Fruit fly (Drosophila melanogaster) whole organism, embryonic: Measurements from ENCODE around the gene Elp4.
A peak's percentile ranks its signal among the peaks of the same experiment; 100 is the strongest.

Source experiments
- Ada2b ChIP-seq: fragments of 200-800 bp; sonication (Bioruptor generic); IDR thresholded peaks from 2 replicates; pipeline ENCODE4 v1.3.6; 2022; ENCODE audit warnings: missing biosample characterization, missing genetic modification characterization
- Awh ChIP-seq: fragments of 200-800 bp; sonication (Bioruptor generic); IDR thresholded peaks from 2 replicates; pipeline ENCODE4, ENCODE4 v1.3.6; 2022; ENCODE audit warnings: missing biosample characterization, missing genetic modification characterization
- Blimp-1 ChIP-seq: fragments of 200-800 bp; sonication (Bioruptor generic); optimal IDR thresholded peaks from 3 replicates; lab custom pipeline; 2018; ENCODE audit warnings: missing biosample characterization, missing genetic modification characterization, mild to moderate bottlenecking, moderate library complexity, missing genetic modification reagents
- C15 ChIP-seq: fragments of 200-800 bp; sonication (Bioruptor generic); IDR thresholded peaks from 3 replicates; pipeline ENCODE4 v1.3.6; 2022; ENCODE audit warnings: missing biosample characterization, missing genetic modification characterization
- CG10462 ChIP-seq: fragments of 200-800 bp; sonication (Bioruptor generic); optimal IDR thresholded peaks from 2 replicates; lab custom pipeline; 2016; ENCODE audit warnings: missing biosample characterization, missing genetic modification characterization
- CG10543 ChIP-seq: fragments of 200-800 bp; sonication (Bioruptor generic); optimal IDR thresholded peaks from 3 replicates; lab custom pipeline; 2017; ENCODE audit warnings: missing biosample characterization, mild to moderate bottlenecking, missing genetic modification characterization, moderate library complexity
- CG12769 ChIP-seq: fragments of 200-800 bp; sonication (Bioruptor generic); optimal IDR thresholded peaks from 2 replicates; lab custom pipeline; 2019; ENCODE audit warnings: missing biosample characterization, mild to moderate bottlenecking, missing genetic modification characterization, moderate library complexity
- CG14710 ChIP-seq: fragments of 200-800 bp; sonication (Bioruptor generic); optimal IDR thresholded peaks from 3 replicates; lab custom pipeline; 2019; ENCODE audit warnings: missing biosample characterization, mild to moderate bottlenecking, missing genetic modification characterization, moderate library complexity
- CG15269 ChIP-seq: fragments of 200-800 bp; sonication (Bioruptor generic); optimal IDR thresholded peaks from 2 replicates; lab custom pipeline; 2018; ENCODE audit warnings: missing biosample characterization, mild to moderate bottlenecking, missing genetic modification characterization, moderate library complexity
- CG15479 ChIP-seq: fragments of 200-800 bp; sonication (Bioruptor generic); optimal IDR thresholded peaks from 3 replicates; lab custom pipeline; 2019; ENCODE audit warnings: missing biosample characterization, mild to moderate bottlenecking, missing genetic modification characterization, moderate library complexity
- CG17385 ChIP-seq: fragments of 200-800 bp; sonication (Bioruptor generic); optimal IDR thresholded peaks from 3 replicates; lab custom pipeline; 2018; ENCODE audit warnings: missing biosample characterization, mild to moderate bottlenecking, missing genetic modification characterization
- CG17829 ChIP-seq: fragments of 200-800 bp; optimal IDR thresholded peaks from 2 replicates; lab custom pipeline; 2019; ENCODE audit warnings: missing biosample characterization, mild to moderate bottlenecking, missing genetic modification characterization, moderate library complexity
- CG18262 ChIP-seq: fragments of 200-800 bp; optimal IDR thresholded peaks from 3 replicates; lab custom pipeline; 2019; ENCODE audit warnings: missing biosample characterization, mild to moderate bottlenecking, missing genetic modification characterization, moderate library complexity
- CG2678 ChIP-seq: fragments of 200-800 bp; sonication (Bioruptor generic); optimal IDR thresholded peaks from 3 replicates; lab custom pipeline; 2019; ENCODE audit warnings: missing biosample characterization, mild to moderate bottlenecking, missing genetic modification characterization, moderate library complexity
- CG2875 ChIP-seq: fragments of 200-800 bp; sonication (Bioruptor generic); optimal IDR thresholded peaks from 2 replicates; lab custom pipeline; 2017; ENCODE audit warnings: missing biosample characterization, mild to moderate bottlenecking, missing genetic modification characterization, missing genetic modification reagents
- CG30020 ChIP-seq: fragments of 200-800 bp; optimal IDR thresholded peaks from 2 replicates; lab custom pipeline; 2019; ENCODE audit warnings: missing biosample characterization, mild to moderate bottlenecking, missing genetic modification characterization, moderate library complexity
- CG30403 ChIP-seq: fragments of 200-800 bp; sonication (Bioruptor generic); optimal IDR thresholded peaks from 3 replicates; lab custom pipeline; 2016; ENCODE audit warnings: missing biosample characterization, missing genetic modification characterization
- CG3281 ChIP-seq: fragments of 200-800 bp; sonication (Bioruptor generic); optimal IDR thresholded peaks from 3 replicates; lab custom pipeline; 2017; ENCODE audit warnings: missing biosample characterization, mild to moderate bottlenecking, missing genetic modification characterization
- CG42726 ChIP-seq: fragments of 200-800 bp; sonication (Bioruptor generic); IDR thresholded peaks from 2 replicates; pipeline ENCODE4 v1.3.6; 2022; ENCODE audit warnings: missing biosample characterization, missing genetic modification characterization; ENCODE audit not compliant: partially characterized antibody
- CG6791 ChIP-seq: fragments of 200-800 bp; sonication (Bioruptor generic); IDR thresholded peaks from 3 replicates; pipeline ENCODE4 v1.3.6; 2022; ENCODE audit warnings: missing biosample characterization, missing genetic modification characterization; ENCODE audit not compliant: partially characterized antibody
- CG8944 ChIP-seq: fragments of 200-800 bp; sonication (Bioruptor generic); optimal IDR thresholded peaks from 3 replicates; lab custom pipeline; 2016; ENCODE audit warnings: missing biosample characterization, missing genetic modification characterization
- CG9727 ChIP-seq: fragments of 200-800 bp; sonication (Bioruptor generic); optimal IDR thresholded peaks from 3 replicates; lab custom pipeline; 2017; ENCODE audit warnings: missing biosample characterization, mild to moderate bottlenecking, missing genetic modification characterization
- ERR ChIP-seq: fragments of 200-800 bp; sonication (Bioruptor generic); optimal IDR thresholded peaks from 2 replicates; lab custom pipeline; 2016; ENCODE audit warnings: missing biosample characterization, missing genetic modification characterization
- GATAe ChIP-seq: fragments of 200-800 bp; sonication (Bioruptor generic); conservative IDR thresholded peaks from 2 replicates; pipeline ENCODE4 v1.3.6; 2022; ENCODE audit warnings: missing biosample characterization, missing genetic modification characterization
- Gug ChIP-seq: fragments of 200-800 bp; sonication (Bioruptor generic); IDR thresholded peaks from 4 replicates; pipeline ENCODE4 v1.3.6; 2022; ENCODE audit warnings: missing biosample characterization, missing genetic modification characterization
- Hr51 ChIP-seq, 2 experiments: fragments of 200-800 bp; sonication (Bioruptor generic); optimal IDR thresholded peaks; 2 replicates in 1 of 2; 3 replicates in 1 of 2; lab custom pipeline; 2016 to 2018; ENCODE audit warnings: missing biosample characterization in 2 of 2, missing genetic modification characterization in 2 of 2, mild to moderate bottlenecking in 1 of 2, moderate library complexity in 1 of 2
- Med ChIP-seq: fragments of 200-800 bp; sonication (Bioruptor generic); peaks from one replicate; lab custom pipeline; 2016; ENCODE audit warnings: missing biosample characterization, missing genetic modification characterization, mild to moderate bottlenecking, inconsistent platforms, moderate library complexity
- Mrtf ChIP-seq: fragments of 200-800 bp; sonication (Bioruptor generic); IDR thresholded peaks from 3 replicates; pipeline ENCODE4 v1.3.6; 2022; ENCODE audit warnings: missing biosample characterization, missing genetic modification characterization
- NfI ChIP-seq: fragments of 200-800 bp; sonication (Bioruptor generic); optimal IDR thresholded peaks from 3 replicates; lab custom pipeline; 2018; ENCODE audit warnings: missing biosample characterization, mild to moderate bottlenecking, missing genetic modification characterization, moderate library complexity
- YL-1 ChIP-seq: fragments of 200-800 bp; sonication (Bioruptor generic); optimal IDR thresholded peaks from 3 replicates; lab custom pipeline; 2017; ENCODE audit warnings: missing biosample characterization, mild to moderate bottlenecking, missing genetic modification characterization
- aop ChIP-seq: fragments of 200-800 bp; sonication (Bioruptor generic); IDR thresholded peaks from 2 replicates; pipeline ENCODE4 v1.3.6; 2022; ENCODE audit warnings: missing biosample characterization, missing genetic modification characterization
- chm ChIP-seq: fragments of 200-800 bp; sonication (Bioruptor generic); IDR thresholded peaks from 2 replicates; pipeline ENCODE4 v1.3.6; 2022; ENCODE audit warnings: missing biosample characterization, missing genetic modification characterization
- dan ChIP-seq: fragments of 200-800 bp; sonication (Bioruptor generic); IDR thresholded peaks from 2 replicates; pipeline ENCODE4 v1.3.6; 2022; ENCODE audit warnings: missing biosample characterization, missing genetic modification characterization
- eve ChIP-seq, 2 experiments: fragments of >200 bp; optimal IDR thresholded peaks; 2 replicates each; lab custom pipeline; 2017; ENCODE audit warnings: missing biosample characterization in 2 of 2, missing genetic modification characterization in 2 of 2
- ewg ChIP-seq: fragments of 200-800 bp; sonication (Bioruptor generic); optimal IDR thresholded peaks from 3 replicates; lab custom pipeline; 2017; ENCODE audit warnings: mild to moderate bottlenecking, missing biosample characterization, missing genetic modification reagents, missing genetic modification characterization
- eyg ChIP-seq: fragments of 200-800 bp; sonication (Bioruptor generic); optimal IDR thresholded peaks from 3 replicates; lab custom pipeline; 2016; ENCODE audit warnings: missing biosample characterization, missing genetic modification characterization
- gem ChIP-seq: fragments of 200-800 bp; sonication (Bioruptor generic); optimal IDR thresholded peaks from 2 replicates; lab custom pipeline; 2019; ENCODE audit warnings: missing biosample characterization, mild to moderate bottlenecking, missing genetic modification characterization, moderate library complexity
- lbe ChIP-seq: fragments of 200-800 bp; sonication (Bioruptor generic); optimal IDR thresholded peaks from 2 replicates; lab custom pipeline; 2016; ENCODE audit warnings: missing biosample characterization, mild to moderate bottlenecking, missing genetic modification characterization
- lmd ChIP-seq: fragments of 200-800 bp; sonication (Bioruptor generic); IDR thresholded peaks from 2 replicates; pipeline ENCODE4 v1.3.6; 2022; ENCODE audit warnings: missing biosample characterization, missing genetic modification characterization
- lola ChIP-seq, 3 experiments: fragments of >200 bp in 2 of 3; fragments of 200-800 bp in 1 of 3; sonication (Bioruptor generic) in 1 of 3; optimal IDR thresholded peaks; 2 replicates each; lab custom pipeline; 2017 to 2019; ENCODE audit warnings: missing biosample characterization in 3 of 3, missing genetic modification characterization in 3 of 3, mild to moderate bottlenecking in 1 of 3, moderate library complexity in 1 of 3
- lov ChIP-seq, 2 experiments: fragments of 200-800 bp in 1 of 2; fragments of >200 bp in 1 of 2; sonication (Bioruptor generic) in 1 of 2; IDR thresholded peaks in 1 of 2; optimal IDR thresholded peaks in 1 of 2; 2 replicates in 1 of 2; 3 replicates in 1 of 2; pipeline versions ENCODE4 v1.3.6 to Lab custom; 2017 to 2022; ENCODE audit warnings: missing biosample characterization in 1 of 2, missing genetic modification characterization in 1 of 2
- pho ChIP-seq: fragments of 200-800 bp; sonication (Bioruptor generic); optimal IDR thresholded peaks from 2 replicates; lab custom pipeline; 2016; ENCODE audit warnings: missing biosample characterization, missing genetic modification characterization
- pum ChIP-seq: fragments of 200-800 bp; sonication (Bioruptor generic); optimal IDR thresholded peaks from 2 replicates; lab custom pipeline; 2016; ENCODE audit warnings: missing biosample characterization, missing genetic modification characterization
- row ChIP-seq: fragments of 200-800 bp; sonication (Bioruptor generic); IDR thresholded peaks from 3 replicates; pipeline ENCODE4 v1.3.6; 2022; ENCODE audit warnings: missing biosample characterization, missing genetic modification characterization
- salm ChIP-seq: fragments of 200-800 bp; sonication (Bioruptor generic); optimal IDR thresholded peaks from 2 replicates; lab custom pipeline; 2018; ENCODE audit warnings: missing biosample characterization, mild to moderate bottlenecking, missing genetic modification characterization
- stwl ChIP-seq: fragments of 200-800 bp; sonication (Bioruptor generic); optimal IDR thresholded peaks from 3 replicates; lab custom pipeline; 2018; ENCODE audit warnings: missing biosample characterization, mild to moderate bottlenecking, missing genetic modification characterization, moderate library complexity
- tap ChIP-seq: fragments of 200-800 bp; optimal IDR thresholded peaks from 3 replicates; lab custom pipeline; 2019; ENCODE audit warnings: missing biosample characterization, mild to moderate bottlenecking, missing genetic modification characterization, moderate library complexity
- tll ChIP-seq, 2 experiments: fragments of 200-800 bp in 1 of 2; fragments of >200 bp in 1 of 2; sonication (Bioruptor generic) in 1 of 2; optimal IDR thresholded peaks; 2 replicates each; lab custom pipeline; 2017 to 2019; ENCODE audit warnings: missing biosample characterization in 2 of 2, missing genetic modification characterization in 2 of 2, mild to moderate bottlenecking in 1 of 2, moderate library complexity in 1 of 2
- vnd ChIP-seq: fragments of 200-800 bp; sonication (Bioruptor generic); IDR thresholded peaks from 3 replicates; pipeline ENCODE4 v1.3.6; 2022; ENCODE audit warnings: missing biosample characterization, missing genetic modification characterization; ENCODE audit not compliant: partially characterized antibody
- zen ChIP-seq: fragments of 200-800 bp; sonication (Bioruptor generic); optimal IDR thresholded peaks from 3 replicates; lab custom pipeline; 2018; ENCODE audit warnings: missing biosample characterization, mild to moderate bottlenecking, missing genetic modification characterization, moderate library complexity

Gene Elp4

dm6 chr2L:5532061-5532460 lies 8.1 kb downstream of the Elp4 start, which contains the start of gene Coq6 (continued):
- TF ChIP-seq lbe (GFP tag; lab: Kevin White, UChicago) (no peak), Blimp-1 (no peak), Mrtf (GFP tag; lab: Robert Waterston, UW) (no peak), YL-1 (GFP tag; lab: Kevin White, UChicago) (peak; percentile 19), pum (GFP tag; lab: Kevin White, UChicago) (no peak), CG17385 (no peak), lola (GFP tag; optimal IDR thresholded peaks at IDR 0.05; lab: Kevin White, UChicago) (no peak), lov (optimal IDR thresholded peaks at IDR 0.05; lab: Kevin White, UChicago) (no peak), lov (GFP tag; IDR thresholded peaks at IDR 0.05; lab: Robert Waterston, UW) (no peak), Gug (GFP tag; lab: Robert Waterston, UW) (no peak), CG3281 (GFP tag; lab: Kevin White, UChicago) (no peak), GATAe (GFP tag; lab: Robert Waterston, UW) (no peak), CG6791 (peak; percentile 75), salm (no peak), CG10462 (GFP tag; lab: Kevin White, UChicago) (no peak), tll (GFP tag; optimal IDR thresholded peaks at IDR 0.05; lab: Kevin White, UChicago) (no peak), CG42726 (GFP tag; lab: Robert Waterston, UW) (no peak), CG8944 (GFP tag; lab: Kevin White, UChicago) (no peak), Ada2b (GFP tag; lab: Robert Waterston, UW) (no peak), lmd (no peak), CG12769 (tag; lab: Kevin White, UChicago) (no peak), pho (GFP tag; lab: Kevin White, UChicago) (no peak), Med (GFP tag; lab: Kevin White, UChicago) (peak; percentile 83), CG2678 (tag; lab: Kevin White, UChicago) (no peak), CG15479 (no peak), ERR (GFP tag; lab: Kevin White, UChicago) (no peak), chm (GFP tag; lab: Robert Waterston, UW) (no peak), Awh (GFP tag; lab: Robert Waterston, UW) (no peak), tap (tag; lab: Kevin White, UChicago) (no peak), dan (GFP tag; lab: Robert Waterston, UW) (no peak), vnd (GFP tag; lab: Robert Waterston, UW) (peak; percentile 38; the same call in 1 of the 3 replicates), CG10543 (GFP tag; lab: Kevin White, UChicago) (no peak), CG30020 (tag; lab: Kevin White, UChicago) (no peak), ewg (GFP tag; lab: Kevin White, UChicago) (no peak), C15 (GFP tag; lab: Robert Waterston, UW) (no peak), CG18262 (no peak), gem (tag; lab: Kevin White, UChicago) (no peak), CG9727 (GFP tag; lab: Kevin White, UChicago) (no peak), CG30403 (GFP tag; lab: Kevin White, UChicago) (no peak), eyg (no peak), stwl (tag; lab: Kevin White, UChicago) (peak; percentile 83), NfI (GFP tag; lab: Kevin White, UChicago) (no peak), CG14710 (tag; lab: Kevin White, UChicago) (peak; percentile 39), CG17829 (tag; lab: Kevin White, UChicago) (no peak), row (GFP tag; lab: Robert Waterston, UW) (no peak), CG2875 (GFP tag; lab: Kevin White, UChicago) (no peak), CG15269 (tag; lab: Kevin White, UChicago) (no peak), aop (GFP tag; lab: Robert Waterston, UW) (no peak), zen (tag; lab: Kevin White, UChicago) (no peak), eve (GFP tag; optimal IDR thresholded peaks at IDR 0.05; lab: Kevin White, UChicago) (no peak), Hr51 (GFP tag; optimal IDR thresholded peaks at IDR 0.05; lab: Kevin White, UChicago) (no peak)
